Fruit fly (Drosophila melanogaster): ENCODE results near the gene CG11779.

The CG11779 gene

dm6 chr3R:19162135-19162616 lies 2.5 kb upstream of the CG11779 start, which contains the start of the genes CG42359 and Nsun5 (continued):
- TF ChIP-seq CG4707 (GFP tag; optimal IDR thresholded peaks at IDR 0.05) = peak; percentile 62
- TF ChIP-seq CG7556 (GFP tag; optimal IDR thresholded peaks at IDR 0.05) = peak; percentile 81
- TF ChIP-seq ewg (GFP tag; optimal IDR thresholded peaks at IDR 0.05) = peak; percentile 70
- TF ChIP-seq nerfin-2 (GFP tag; IDR thresholded peaks at IDR 0.05; ENCODE audit: partially characterized antibody) = peak; percentile 76
- TF ChIP-seq MTF-1 (GFP tag; optimal IDR thresholded peaks at IDR 0.05; ENCODE audit: borderline replicate concordance) = peak; percentile 50
- peak; percentile 5 for TF ChIP-seq HLHmδ (GFP tag; optimal IDR thresholded peaks at IDR 0.05)
- TF ChIP-seq sqz (GFP tag; optimal IDR thresholded peaks at IDR 0.05) = peak; percentile 93
- peak; percentile 75 for TF ChIP-seq Fer2 (tag; optimal IDR thresholded peaks at IDR 0.05)
- peak; percentile 47 for TF ChIP-seq nom (GFP tag; optimal IDR thresholded peaks at IDR 0.05)
- peak; percentile 87 for TF ChIP-seq CG1602 (GFP tag; optimal IDR thresholded peaks at IDR 0.05)
- peak; percentile 82 for TF ChIP-seq CG14860 (GFP tag; IDR thresholded peaks at IDR 0.05; ENCODE audit: partially characterized antibody)
- TF ChIP-seq Blimp-1 (GFP tag; optimal IDR thresholded peaks at IDR 0.05) = peak; percentile 89
- peak; percentile 92 for TF ChIP-seq Chrac-16 (GFP tag; optimal IDR thresholded peaks at IDR 0.05)
- TF ChIP-seq Ravus (GFP tag; IDR thresholded peaks at IDR 0.05) = peak; percentile 48; the same call in 1 of the 2 replicates
- TF ChIP-seq zfh2 (GFP tag; optimal IDR thresholded peaks at IDR 0.05) = peak; percentile 92
- peak; percentile 82 for TF ChIP-seq CG6272 (GFP tag; IDR thresholded peaks at IDR 0.05)
- peak; percentile 86 for TF ChIP-seq grau (tag; optimal IDR thresholded peaks at IDR 0.05)
- TF ChIP-seq CG32767 (GFP tag; IDR thresholded peaks at IDR 0.05) = peak; percentile 85
- peak; percentile 61; the same call in 1 of the 2 replicates for TF ChIP-seq aop (GFP tag; IDR thresholded peaks at IDR 0.05)
- no peak for TF ChIP-seq Kr (GFP tag; optimal IDR thresholded peaks at IDR 0.05)
- peak; percentile 84 for TF ChIP-seq Asciz (GFP tag; optimal IDR thresholded peaks at IDR 0.05)
- TF ChIP-seq CG6854 (GFP tag; optimal IDR thresholded peaks at IDR 0.05) = peak; percentile 28
- TF ChIP-seq nau (GFP tag; optimal IDR thresholded peaks at IDR 0.05) = peak; percentile 65
- no peak for TF ChIP-seq br (optimal IDR thresholded peaks at IDR 0.05)
- peak; percentile 48; the same call in 1 of the 2 replicates for TF ChIP-seq toy (GFP tag; IDR thresholded peaks at IDR 0.05)
- peak; percentile 81; the same call in 2 of the 3 replicates for TF ChIP-seq CG2199 (GFP tag; IDR thresholded peaks at IDR 0.05)
- peak; percentile 85 for TF ChIP-seq CG8388 (GFP tag; optimal IDR thresholded peaks at IDR 0.05)
- peak; percentile 91 for TF ChIP-seq CG14441 (GFP tag; IDR thresholded peaks at IDR 0.05)
- peak; percentile 62; the same call in 1 of the 2 replicates for TF ChIP-seq CG11696 (GFP tag; IDR thresholded peaks at IDR 0.05)
- peak; percentile 70 for TF ChIP-seq Neu2 (GFP tag; optimal IDR thresholded peaks at IDR 0.05; ENCODE audit: borderline replicate concordance)
- peak; percentile 86 for TF ChIP-seq CG7372 (GFP tag; IDR thresholded peaks at IDR 0.05)
- peak; percentile 87 for TF ChIP-seq CG9876 (GFP tag; optimal IDR thresholded peaks at IDR 0.05)
- TF ChIP-seq Spps (tag; optimal IDR thresholded peaks at IDR 0.05) = peak; percentile 85
- peak; percentile 93 for TF ChIP-seq PHDP (tag; optimal IDR thresholded peaks at IDR 0.05)
- TF ChIP-seq CG12071 (GFP tag; optimal IDR thresholded peaks at IDR 0.05) = peak; percentile 85
- peak; percentile 92 for TF ChIP-seq CG17361 (GFP tag; IDR thresholded peaks at IDR 0.05)
- TF ChIP-seq otp (GFP tag; IDR thresholded peaks at IDR 0.05) = peak; percentile 88; the same call in 2 of the 3 replicates
- TF ChIP-seq CG10366 (GFP tag; IDR thresholded peaks at IDR 0.05) = peak; percentile 91
- peak; percentile 90 for TF ChIP-seq chm (GFP tag; IDR thresholded peaks at IDR 0.05)
- peak; percentile 74 for TF ChIP-seq scrt (GFP tag; optimal IDR thresholded peaks at IDR 0.05)
- peak; percentile 51; the same call in 1 of the 2 replicates for TF ChIP-seq dimm (GFP tag; IDR thresholded peaks at IDR 0.05)
- TF ChIP-seq CG4820 (GFP tag; optimal IDR thresholded peaks at IDR 0.05) = peak; percentile 83
- peak; percentile 86 for TF ChIP-seq fd96Cb (tag; optimal IDR thresholded peaks at IDR 0.05)
- TF ChIP-seq zen2 (GFP tag; IDR thresholded peaks at IDR 0.05; ENCODE audit: partially characterized antibody) = peak; percentile 85; the same call in 2 of the 3 replicates
- TF ChIP-seq stwl (tag; optimal IDR thresholded peaks at IDR 0.05) = peak; percentile 92
- peak; percentile 93 for TF ChIP-seq CG9609 (GFP tag; optimal IDR thresholded peaks at IDR 0.05)
- peak; percentile 92 for TF ChIP-seq Bteb2 (GFP tag; optimal IDR thresholded peaks at IDR 0.05)
- TF ChIP-seq jing (GFP tag; optimal IDR thresholded peaks at IDR 0.05) = peak; percentile 75
- peak; percentile 79 for TF ChIP-seq CG18619 (GFP tag; optimal IDR thresholded peaks at IDR 0.05)
- TF ChIP-seq CG3847 (GFP tag; IDR thresholded peaks at IDR 0.05) = peak; percentile 84

Data from whole organism, embryonic.